Fruit fly (Drosophila melanogaster) whole organism, embryonic: ENCODE results near the gene CG10348.

Experiments used
- Abd-B ChIP-seq: fragments of 200-800 bp; sonication (Bioruptor generic); optimal IDR thresholded peaks from 2 replicates; lab custom pipeline; 2018; ENCODE audit warnings: missing biosample characterization, mild to moderate bottlenecking, missing genetic modification characterization, moderate library complexity
- Antp ChIP-seq: fragments of 200-800 bp; sonication (Bioruptor generic); optimal IDR thresholded peaks from 3 replicates; lab custom pipeline; 2016; ENCODE audit warnings: missing biosample characterization, missing genetic modification characterization
- CG1024 ChIP-seq: fragments of 200-800 bp; sonication (Bioruptor generic); IDR thresholded peaks from 2 replicates; pipeline ENCODE4 v1.3.6; 2022; ENCODE audit warnings: missing biosample characterization, missing genetic modification characterization
- CG11456 ChIP-seq: fragments of 200-800 bp; sonication (Bioruptor generic); IDR thresholded peaks from 3 replicates; pipeline ENCODE4 v1.3.6; 2022; ENCODE audit warnings: missing biosample characterization, missing genetic modification characterization
- CG11695 ChIP-seq: fragments of 200-800 bp; sonication (Bioruptor generic); IDR thresholded peaks from 3 replicates; pipeline ENCODE4 v1.3.6; 2022; ENCODE audit warnings: missing biosample characterization, missing genetic modification characterization
- CG12155 ChIP-seq: fragments of 200-800 bp; sonication (Bioruptor generic); optimal IDR thresholded peaks from 3 replicates; lab custom pipeline; 2016; ENCODE audit warnings: missing biosample characterization, missing genetic modification characterization
- CG12659 ChIP-seq: fragments of 200-800 bp; sonication (Bioruptor generic); optimal IDR thresholded peaks from 3 replicates; lab custom pipeline; 2017; ENCODE audit warnings: mild to moderate bottlenecking, missing biosample characterization, missing genetic modification reagents, missing genetic modification characterization
- CG14014 ChIP-seq: fragments of 200-800 bp; sonication (Bioruptor generic); IDR thresholded peaks from 2 replicates; pipeline ENCODE4 v1.3.6; 2022; ENCODE audit warnings: missing biosample characterization, missing genetic modification characterization
- CG14860 ChIP-seq: fragments of 200-800 bp; sonication (Bioruptor generic); IDR thresholded peaks from 3 replicates; pipeline ENCODE4 v1.3.6; 2022; ENCODE audit warnings: missing biosample characterization, missing genetic modification characterization; ENCODE audit not compliant: partially characterized antibody
- CG15073 ChIP-seq: fragments of 200-800 bp; sonication (Bioruptor generic); optimal IDR thresholded peaks from 2 replicates; lab custom pipeline; 2016; ENCODE audit warnings: missing biosample characterization, missing genetic modification characterization
- CG17912 ChIP-seq: fragments of 200-800 bp; sonication (Bioruptor generic); optimal IDR thresholded peaks from 2 replicates; lab custom pipeline; 2018; ENCODE audit warnings: missing biosample characterization, mild to moderate bottlenecking, missing genetic modification characterization
- CG18619 ChIP-seq: fragments of 200-800 bp; sonication (Bioruptor generic); optimal IDR thresholded peaks from 3 replicates; lab custom pipeline; 2017; ENCODE audit warnings: missing biosample characterization, mild to moderate bottlenecking, missing genetic modification characterization
- CG2678 ChIP-seq: fragments of 200-800 bp; sonication (Bioruptor generic); optimal IDR thresholded peaks from 3 replicates; lab custom pipeline; 2019; ENCODE audit warnings: missing biosample characterization, mild to moderate bottlenecking, missing genetic modification characterization, moderate library complexity
- CG32532 ChIP-seq: fragments of 200-800 bp; sonication (Bioruptor generic); IDR thresholded peaks from 2 replicates; pipeline ENCODE4 v1.3.6; 2022; ENCODE audit warnings: missing biosample characterization, missing genetic modification characterization
- CG32767 ChIP-seq: fragments of 200-800 bp; sonication (Bioruptor generic); IDR thresholded peaks from 2 replicates; pipeline ENCODE4 v1.3.6; 2022; ENCODE audit warnings: missing biosample characterization, missing genetic modification characterization
- CG3995 ChIP-seq: fragments of 200-800 bp; sonication (Bioruptor generic); optimal IDR thresholded peaks from 3 replicates; lab custom pipeline; 2016; ENCODE audit warnings: missing biosample characterization, missing genetic modification characterization
- CG6854 ChIP-seq: fragments of 200-800 bp; sonication (Bioruptor generic); optimal IDR thresholded peaks from 3 replicates; lab custom pipeline; 2017; ENCODE audit warnings: missing biosample characterization, mild to moderate bottlenecking, missing genetic modification characterization
- CG7928 ChIP-seq: fragments of 200-800 bp; sonication (Bioruptor generic); optimal IDR thresholded peaks from 2 replicates; lab custom pipeline; 2017; ENCODE audit warnings: missing biosample characterization, mild to moderate bottlenecking, missing genetic modification characterization
- CG8765 ChIP-seq: fragments of 200-800 bp; sonication (Bioruptor generic); IDR thresholded peaks from 2 replicates; pipeline ENCODE4 v1.3.6; 2022; ENCODE audit warnings: missing biosample characterization, missing genetic modification characterization
- CG9817 ChIP-seq: fragments of 200-800 bp; sonication (Bioruptor generic); optimal IDR thresholded peaks from 2 replicates; lab custom pipeline; 2018; ENCODE audit warnings: missing biosample characterization, mild to moderate bottlenecking, missing genetic modification characterization, moderate library complexity
- Gug ChIP-seq: fragments of 200-800 bp; sonication (Bioruptor generic); IDR thresholded peaks from 4 replicates; pipeline ENCODE4 v1.3.6; 2022; ENCODE audit warnings: missing biosample characterization, missing genetic modification characterization
- HmgD ChIP-seq: fragments of 200-800 bp; sonication (Bioruptor generic); optimal IDR thresholded peaks from 3 replicates; lab custom pipeline; 2016; ENCODE audit warnings: missing biosample characterization, missing genetic modification characterization
- Lhr ChIP-seq: fragments of 200-800 bp; sonication (Bioruptor generic); optimal IDR thresholded peaks from 3 replicates; lab custom pipeline; 2017; ENCODE audit warnings: mild to moderate bottlenecking, missing biosample characterization, missing genetic modification reagents, missing genetic modification characterization
- Med ChIP-seq: fragments of 200-800 bp; sonication (Bioruptor generic); peaks from one replicate; lab custom pipeline; 2016; ENCODE audit warnings: missing biosample characterization, missing genetic modification characterization, mild to moderate bottlenecking, inconsistent platforms, moderate library complexity
- NC2α ChIP-seq: fragments of 200-800 bp; sonication (Bioruptor generic); optimal IDR thresholded peaks from 2 replicates; lab custom pipeline; 2016; ENCODE audit warnings: missing biosample characterization, missing genetic modification characterization
- Ravus ChIP-seq: fragments of 200-800 bp; sonication (Bioruptor generic); IDR thresholded peaks from 2 replicates; pipeline ENCODE4 v1.3.6; 2022; ENCODE audit warnings: missing biosample characterization, missing genetic modification characterization
- Sox102F ChIP-seq: fragments of 200-800 bp; sonication (Bioruptor generic); optimal IDR thresholded peaks from 2 replicates; lab custom pipeline; 2018; ENCODE audit warnings: missing biosample characterization, mild to moderate bottlenecking, missing genetic modification characterization, moderate library complexity
- Trl ChIP-seq, 3 experiments: fragments of >200 bp in 2 of 3; fragments of 200-800 bp in 1 of 3; sonication (Bioruptor generic) in 1 of 3; optimal IDR thresholded peaks; 2 replicates in 1 of 3; 3 replicates in 2 of 3; lab custom pipeline; 2016 to 2017; ENCODE audit warnings: missing biosample characterization in 1 of 3, missing genetic modification characterization in 1 of 3
- Usf ChIP-seq: fragments of 200-800 bp; sonication (Bioruptor generic); optimal IDR thresholded peaks from 2 replicates; lab custom pipeline; 2017; ENCODE audit warnings: missing genotype, missing biosample characterization, missing genetic modification characterization
- Xrp1 ChIP-seq: fragments of 200-800 bp; sonication (Bioruptor generic); IDR thresholded peaks from 2 replicates; pipeline ENCODE4 v1.3.6; 2022; ENCODE audit warnings: missing biosample characterization, missing genetic modification characterization
- bcd ChIP-seq: fragments of 200-800 bp; sonication (Bioruptor generic); optimal IDR thresholded peaks from 2 replicates; lab custom pipeline; 2017; ENCODE audit warnings: missing biosample characterization, mild to moderate bottlenecking, missing genetic modification characterization
- bowl ChIP-seq: fragments of 200-800 bp; sonication (Bioruptor generic); IDR thresholded peaks from 2 replicates; pipeline ENCODE4 v1.3.6; 2022; ENCODE audit warnings: missing biosample characterization, missing genetic modification characterization
- caup ChIP-seq: fragments of 200-800 bp; sonication (Bioruptor generic); optimal IDR thresholded peaks from 3 replicates; lab custom pipeline; 2017; ENCODE audit warnings: missing biosample characterization, mild to moderate bottlenecking, missing genetic modification characterization, moderate library complexity; ENCODE audit not compliant: severe bottlenecking
- chif ChIP-seq, 2 experiments: fragments of 200-800 bp; sonication (Bioruptor generic); optimal IDR thresholded peaks; 3 replicates each; lab custom pipeline; 2016; ENCODE audit warnings: missing biosample characterization in 2 of 2, missing genetic modification characterization in 2 of 2
- da ChIP-seq: fragments of 200-800 bp; sonication (Bioruptor generic); optimal IDR thresholded peaks from 2 replicates; lab custom pipeline; 2016; ENCODE audit warnings: missing biosample characterization, missing genetic modification characterization
- disco-r ChIP-seq: fragments of 200-800 bp; sonication (Bioruptor generic); optimal IDR thresholded peaks from 2 replicates; lab custom pipeline; 2016; ENCODE audit warnings: missing biosample characterization, missing genetic modification characterization
- grn ChIP-seq: fragments of 200-800 bp; sonication (Bioruptor generic); optimal IDR thresholded peaks from 3 replicates; lab custom pipeline; 2017; ENCODE audit warnings: missing biosample characterization, missing genetic modification characterization
- knrl ChIP-seq: fragments of 200-800 bp; sonication (Bioruptor generic); IDR thresholded peaks from 3 replicates; pipeline ENCODE4 v1.3.6; 2022; ENCODE audit warnings: missing biosample characterization, missing genetic modification characterization; ENCODE audit not compliant: partially characterized antibody
- lbe ChIP-seq: fragments of 200-800 bp; sonication (Bioruptor generic); optimal IDR thresholded peaks from 2 replicates; lab custom pipeline; 2016; ENCODE audit warnings: missing biosample characterization, mild to moderate bottlenecking, missing genetic modification characterization
- pnt ChIP-seq: fragments of 200-800 bp; sonication (Bioruptor generic); optimal IDR thresholded peaks from 3 replicates; lab custom pipeline; 2016; ENCODE audit warnings: missing biosample characterization, missing genetic modification characterization
- schlank ChIP-seq: fragments of 200-800 bp; sonication (Bioruptor generic); optimal IDR thresholded peaks from 2 replicates; lab custom pipeline; 2018; ENCODE audit warnings: missing biosample characterization, mild to moderate bottlenecking, missing genetic modification characterization
- sens ChIP-seq: fragments of 200-800 bp; sonication (Bioruptor generic); peaks from one replicate; lab custom pipeline; 2016; ENCODE audit warnings: missing biosample characterization, missing genetic modification characterization
- sob ChIP-seq: fragments of 200-800 bp; sonication (Bioruptor generic); IDR thresholded peaks from 2 replicates; pipeline ENCODE4 v1.3.6; 2022; ENCODE audit warnings: missing biosample characterization, missing genetic modification characterization
- ssp ChIP-seq: fragments of 200-800 bp; sonication (Bioruptor generic); IDR thresholded peaks from 2 replicates; pipeline ENCODE4 v1.3.6; 2022; ENCODE audit warnings: missing biosample characterization, missing genetic modification characterization
- stc ChIP-seq: fragments of 200-800 bp; sonication (Bioruptor generic); IDR thresholded peaks from 2 replicates; pipeline ENCODE4 v1.3.6; 2022; ENCODE audit warnings: missing biosample characterization, missing genetic modification characterization
- stwl ChIP-seq: fragments of 200-800 bp; sonication (Bioruptor generic); optimal IDR thresholded peaks from 3 replicates; lab custom pipeline; 2018; ENCODE audit warnings: missing biosample characterization, mild to moderate bottlenecking, missing genetic modification characterization, moderate library complexity
- tin ChIP-seq: fragments of 200-800 bp; sonication (Bioruptor generic); optimal IDR thresholded peaks from 3 replicates; lab custom pipeline; 2016; ENCODE audit warnings: missing biosample characterization, missing genetic modification characterization
- ttk ChIP-seq: fragments of 200-800 bp; sonication (Bioruptor generic); IDR thresholded peaks from 2 replicates; pipeline ENCODE4 v2.1.2; 2022; ENCODE audit warnings: missing biosample characterization, missing genetic modification characterization
- vvl ChIP-seq: fragments of 200-800 bp; sonication (Bioruptor generic); IDR thresholded peaks from 2 replicates; pipeline ENCODE4 v1.3.6; 2022; ENCODE audit warnings: missing biosample characterization, missing genetic modification characterization
- wek ChIP-seq: fragments of 200-800 bp; sonication (Bioruptor generic); optimal IDR thresholded peaks from 3 replicates; lab custom pipeline; 2018; ENCODE audit warnings: missing biosample characterization, mild to moderate bottlenecking, missing genetic modification characterization, moderate library complexity

The CG10348 gene

dm6 chr2L:18708239-18708891 is 24.0 kb downstream of the CG10348 start, which contains the start of the genes Faf2 and Grip71 (continued):
- TF ChIP-seq Sox102F (peak; percentile 93), Abd-B (GFP tag; lab: Kevin White, UChicago) (peak; percentile 98), grn (GFP tag; lab: Kevin White, UChicago) (peak; percentile 63), bowl (GFP tag; lab: Robert Waterston, UW) (peak; percentile 75; the same call in 1 of the 2 replicates), CG11695 (GFP tag; lab: Robert Waterston, UW) (peak; percentile 84), CG1024 (GFP tag; lab: Robert Waterston, UW) (peak; percentile 89), bcd (GFP tag; lab: Kevin White, UChicago) (peak; percentile 94), Gug (GFP tag; lab: Robert Waterston, UW) (peak; percentile 97), CG12155 (GFP tag; lab: Kevin White, UChicago) (peak; percentile 91), CG15073 (GFP tag; lab: Kevin White, UChicago) (peak; percentile 99), CG8765 (GFP tag; lab: Robert Waterston, UW) (peak; percentile 91), sob (peak; percentile 96), ttk (GFP tag; lab: Robert Waterston, UW) (peak; percentile 96), HmgD (peak; percentile 22), disco-r (GFP tag; lab: Kevin White, UChicago) (peak; percentile 40), schlank (tag; lab: Kevin White, UChicago) (peak; percentile 44), stc (peak; percentile 91), CG7928 (GFP tag; lab: Kevin White, UChicago) (peak; percentile 69), CG6854 (GFP tag; lab: Kevin White, UChicago) (no peak), da (peak; percentile 59), ssp (peak; percentile 99), NC2α (GFP tag; lab: Kevin White, UChicago) (peak; percentile 32), pnt (GFP tag; lab: Kevin White, UChicago) (peak; percentile 90), CG17912 (peak; percentile 62)
- TF ChIP-seq, all 482 proteins: peak for 424

- TF ChIP-seq vvl (GFP tag; lab: Robert Waterston, UW) (peak; percentile 59), Ravus (GFP tag; lab: Robert Waterston, UW) (no peak), wek (GFP tag; lab: Kevin White, UChicago) (peak; percentile 30), CG32532 (GFP tag; lab: Robert Waterston, UW) (peak; percentile 67), Lhr (no peak), chif (GFP tag; optimal IDR thresholded peaks at IDR 0.05; lab: Kevin White, UChicago) (no peak), CG32767 (GFP tag; lab: Robert Waterston, UW) (no peak), CG3995 (no peak), lbe (GFP tag; lab: Kevin White, UChicago) (peak; percentile 7), caup (GFP tag; lab: Kevin White, UChicago) (peak; percentile 24), Trl (optimal IDR thresholded peaks at IDR 0.05; lab: Kevin White, UChicago) (no peak), Trl (GFP tag; optimal IDR thresholded peaks at IDR 0.05; lab: Kevin White, UChicago) (peak; percentile 12), Med (GFP tag; lab: Kevin White, UChicago) (peak; percentile 92), Usf (GFP tag; lab: Kevin White, UChicago) (no peak), CG14014 (GFP tag; lab: Robert Waterston, UW) (peak; percentile 43; the same call in 1 of the 2 replicates), ssp (no peak), CG12659 (GFP tag; lab: Kevin White, UChicago) (no peak), CG9817 (tag; lab: Kevin White, UChicago) (no peak), Antp (GFP tag; lab: Kevin White, UChicago) (peak; percentile 3), Xrp1 (peak; percentile 31; the same call in 1 of the 2 replicates), CG2678 (tag; lab: Kevin White, UChicago) (peak; percentile 20), knrl (no peak), CG14860 (GFP tag; lab: Robert Waterston, UW) (no peak), CG18619 (GFP tag; lab: Kevin White, UChicago) (no peak), tin (GFP tag; lab: Kevin White, UChicago) (peak; percentile 38), sens (peak; percentile 85), CG11456 (0 out of 3 replicates have a peak, but pooled peaks have one; percentile 10), stwl (no peak), CG7928 (GFP tag; lab: Kevin White, UChicago) (no peak)
Measured at dm6 chr2L:18707844-18708238, 24.5 kb downstream of the CG10348 start.
